Worm (Caenorhabditis elegans) whole organism, L1 larva: ENCODE measurements around the gene Y94H6A.12.
A peak's percentile ranks its signal among the peaks of the same experiment; 100 is the strongest.

Experiments used
- C34B4.2 ChIP-seq: sonication (generic microtip); optimal IDR thresholded peaks from 2 replicates; lab custom pipeline; 2017; ENCODE audit warnings: mild to moderate bottlenecking, missing genetic modification characterization, missing compliant biosample characterization
- F16B12.6 ChIP-seq: fragments of 150-350 bp; optimal IDR thresholded peaks from 2 replicates; lab custom pipeline; 2014; ENCODE audit warnings: missing biosample characterization, missing genetic modification characterization
- Y116A8C.19 ChIP-seq: sonication (generic microtip); optimal IDR thresholded peaks from 2 replicates; lab custom pipeline; 2016; ENCODE audit warnings: missing compliant biosample characterization, missing genetic modification characterization, borderline replicate concordance
- aha-1 ChIP-seq: fragments of 150-350 bp; optimal IDR thresholded peaks from 2 replicates; lab custom pipeline; 2014; ENCODE audit warnings: missing biosample characterization, missing genetic modification characterization
- alr-1 ChIP-seq: fragments of 200-800 bp; sonication (Bioruptor generic); optimal IDR thresholded peaks from 2 replicates; lab custom pipeline; 2018; ENCODE audit warnings: borderline replicate concordance, mild to moderate bottlenecking, missing genetic modification characterization, missing compliant biosample characterization
- ceh-63 ChIP-seq: fragments of 200-800 bp; sonication (Bioruptor generic); optimal IDR thresholded peaks from 2 replicates; lab custom pipeline; 2018; ENCODE audit warnings: mild to moderate bottlenecking, missing genetic modification characterization, missing compliant biosample characterization
- ceh-82 ChIP-seq, 3 experiments: fragments of 150-350 bp in 1 of 3; sonication (generic microtip) in 2 of 3; optimal IDR thresholded peaks; 2 replicates each; lab custom pipeline; 2014 to 2017; ENCODE audit warnings: missing biosample characterization in 3 of 3, missing genetic modification characterization in 3 of 3
- ceh-88 ChIP-seq: fragments of 200-800 bp; sonication (Bioruptor generic); IDR thresholded peaks from 2 replicates; pipeline ENCODE4 v1.3.6; 2022; ENCODE audit warnings: missing genetic modification characterization, missing compliant biosample characterization
- dpl-1 ChIP-seq, 3 experiments: fragments of 150-350 bp in 2 of 3; sonication (generic microtip) in 1 of 3; optimal IDR thresholded peaks; 2 replicates each; lab custom pipeline; 2014 to 2017; ENCODE audit warnings: missing biosample characterization in 3 of 3, missing genetic modification characterization in 3 of 3, missing genetic modification reagents in 3 of 3
- efl-1 ChIP-seq, 4 experiments: fragments of 150-350 bp; optimal IDR thresholded peaks in 3 of 4; peaks in 1 of 4; 1 replicate in 1 of 4; 2 replicates in 3 of 4; lab custom pipeline; 2014; ENCODE audit warnings: missing biosample characterization in 2 of 4, missing genetic modification characterization in 2 of 4, missing genetic modification reagents in 2 of 4
- efl-3 ChIP-seq: fragments of 200-800 bp; sonication (Bioruptor generic); optimal IDR thresholded peaks from 2 replicates; lab custom pipeline; 2018; ENCODE audit warnings: mild to moderate bottlenecking, missing genetic modification characterization, missing compliant biosample characterization
- egl-13 ChIP-seq: sonication (generic microtip); optimal IDR thresholded peaks from 2 replicates; lab custom pipeline; 2016; ENCODE audit warnings: missing genotype, missing genetic modification reagents, missing genetic modification characterization, missing compliant biosample characterization
- elt-2 ChIP-seq: sonication (generic microtip); optimal IDR thresholded peaks from 2 replicates; lab custom pipeline; 2016; ENCODE audit warnings: missing genetic modification characterization, mild to moderate bottlenecking, inconsistent platforms, missing compliant biosample characterization, missing genetic modification reagents
- elt-3 ChIP-seq, 6 experiments: fragments of 150-350 bp in 1 of 6; sonication (generic microtip); optimal IDR thresholded peaks; 2 replicates each; lab custom pipeline; 2017 to 2018; ENCODE audit warnings: missing biosample characterization in 6 of 6, missing genetic modification characterization in 6 of 6, inconsistent platforms in 1 of 6
- fkh-10 ChIP-seq: sonication (generic microtip); optimal IDR thresholded peaks from 2 replicates; lab custom pipeline; 2017; ENCODE audit warnings: missing biosample characterization, missing genetic modification reagents, missing genetic modification characterization
- fkh-4 ChIP-seq: sonication (generic microtip); optimal IDR thresholded peaks from 2 replicates; lab custom pipeline; 2016; ENCODE audit warnings: missing compliant biosample characterization, missing genetic modification characterization, borderline replicate concordance
- grh-1 ChIP-seq: fragments of 200-800 bp; sonication (Bioruptor generic); IDR thresholded peaks from 2 replicates; pipeline ENCODE4 v1.3.6; 2022; ENCODE audit warnings: missing genetic modification reagents, missing genetic modification characterization, missing compliant biosample characterization
- hlh-17 ChIP-seq: fragments of 200-800 bp; sonication (Bioruptor generic); optimal IDR thresholded peaks from 2 replicates; lab custom pipeline; 2018; ENCODE audit warnings: missing genetic modification characterization, mild to moderate bottlenecking, missing compliant biosample characterization, moderate library complexity, borderline replicate concordance
- hpl-2 ChIP-seq: fragments of 150-350 bp; optimal IDR thresholded peaks from 2 replicates; lab custom pipeline; 2014; ENCODE audit warnings: missing biosample characterization, missing genetic modification reagents, missing genetic modification characterization
- irx-1 ChIP-seq: sonication (generic microtip); optimal IDR thresholded peaks from 2 replicates; lab custom pipeline; 2016; ENCODE audit warnings: missing genetic modification characterization, missing compliant biosample characterization
- isw-1 ChIP-seq: fragments of 200-800 bp; sonication (Bioruptor generic); IDR thresholded peaks from 2 replicates; pipeline ENCODE4 v1.3.6; 2022; ENCODE audit warnings: missing genetic modification characterization, missing compliant biosample characterization
- lin-14 ChIP-seq: fragments of 200-800 bp; sonication (Bioruptor generic); optimal IDR thresholded peaks from 2 replicates; lab custom pipeline; 2018; ENCODE audit warnings: mild to moderate bottlenecking, missing genetic modification characterization, moderate library complexity, missing compliant biosample characterization
- lin-15B ChIP-seq: fragments of 150-350 bp; sonication (generic microtip); optimal IDR thresholded peaks from 3 replicates; lab custom pipeline; 2014; ENCODE audit warnings: missing biosample characterization, missing genetic modification characterization
- lin-35 ChIP-seq, 2 experiments: fragments of 150-350 bp; optimal IDR thresholded peaks; 2 replicates each; lab custom pipeline; 2014; ENCODE audit warnings: missing biosample characterization in 2 of 2, missing genetic modification characterization in 2 of 2, missing genetic modification reagents in 2 of 2
- lin-39 ChIP-seq: fragments of 150-350 bp; optimal IDR thresholded peaks from 2 replicates; lab custom pipeline; 2014; ENCODE audit warnings: missing biosample characterization, missing genetic modification reagents, missing genetic modification characterization
- lir-3 ChIP-seq: sonication (generic microtip); optimal IDR thresholded peaks from 2 replicates; lab custom pipeline; 2016; ENCODE audit warnings: mild to moderate bottlenecking, missing genetic modification characterization, moderate library complexity, missing compliant biosample characterization; ENCODE audit not compliant: poor library complexity
- mep-1 ChIP-seq: fragments of 150-350 bp; optimal IDR thresholded peaks from 2 replicates; lab custom pipeline; 2014; ENCODE audit warnings: missing biosample characterization, missing genetic modification characterization
- nhr-20 ChIP-seq: sonication (generic microtip); optimal IDR thresholded peaks from 2 replicates; lab custom pipeline; 2016; ENCODE audit warnings: mild to moderate bottlenecking, missing genetic modification characterization, missing compliant biosample characterization
- nhr-28 ChIP-seq: fragments of 150-350 bp; optimal IDR thresholded peaks from 2 replicates; lab custom pipeline; 2014; ENCODE audit warnings: missing biosample characterization, missing genetic modification characterization
- nhr-47 ChIP-seq: sonication (generic microtip); optimal IDR thresholded peaks from 2 replicates; lab custom pipeline; 2016; ENCODE audit warnings: mild to moderate bottlenecking, missing genetic modification characterization, moderate library complexity, missing compliant biosample characterization
- nhr-71 ChIP-seq: sonication (generic microtip); optimal IDR thresholded peaks from 2 replicates; lab custom pipeline; 2016; ENCODE audit warnings: mild to moderate bottlenecking, missing genetic modification characterization, moderate library complexity, missing compliant biosample characterization
- nhr-76 ChIP-seq: sonication (generic microtip); optimal IDR thresholded peaks from 2 replicates; lab custom pipeline; 2017; ENCODE audit warnings: missing biosample characterization, missing genetic modification characterization
- nhr-77 ChIP-seq: fragments of 150-350 bp; optimal IDR thresholded peaks from 2 replicates; lab custom pipeline; 2014; ENCODE audit warnings: missing biosample characterization, missing genetic modification characterization
- nhr-84 ChIP-seq: sonication (generic microtip); optimal IDR thresholded peaks from 2 replicates; lab custom pipeline; 2017; ENCODE audit warnings: missing biosample characterization, missing genetic modification characterization
- nhr-85 ChIP-seq: sonication (generic microtip); peaks from one replicate; lab custom pipeline; 2016; ENCODE audit warnings: missing genetic modification characterization, inconsistent platforms, missing compliant biosample characterization
- nhr-90 ChIP-seq: sonication (generic microtip); optimal IDR thresholded peaks from 2 replicates; lab custom pipeline; 2016; ENCODE audit warnings: mild to moderate bottlenecking, missing genetic modification characterization, missing compliant biosample characterization; ENCODE audit not compliant: poor library complexity
- pag-3 ChIP-seq: sonication (generic microtip); optimal IDR thresholded peaks from 2 replicates; lab custom pipeline; 2017; ENCODE audit warnings: missing genetic modification characterization, mild to moderate bottlenecking, missing compliant biosample characterization, antibody characterized with exemption, borderline replicate concordance; ENCODE audit not compliant: insufficient read depth
- pqm-1 ChIP-seq: sonication (generic microtip); optimal IDR thresholded peaks from 3 replicates; lab custom pipeline; 2017; ENCODE audit warnings: missing biosample characterization, missing genetic modification characterization
- rnt-1 ChIP-seq: sonication (generic microtip); optimal IDR thresholded peaks from 2 replicates; lab custom pipeline; 2016; ENCODE audit warnings: mild to moderate bottlenecking, missing genetic modification characterization, moderate library complexity, missing compliant biosample characterization
- skn-1 ChIP-seq: fragments of 150-350 bp; optimal IDR thresholded peaks from 2 replicates; lab custom pipeline; 2014; ENCODE audit warnings: missing biosample characterization, missing genetic modification characterization
- snpc-4 ChIP-seq: fragments of 150-350 bp; optimal IDR thresholded peaks from 2 replicates; lab custom pipeline; 2014; ENCODE audit warnings: missing biosample characterization, missing genetic modification characterization
- snu-23 ChIP-seq: sonication (generic microtip); optimal IDR thresholded peaks from 2 replicates; lab custom pipeline; 2016; ENCODE audit warnings: missing genetic modification characterization, missing compliant biosample characterization
- sox-4 ChIP-seq: sonication (generic microtip); optimal IDR thresholded peaks from 2 replicates; lab custom pipeline; 2016; ENCODE audit warnings: missing genetic modification characterization, missing compliant biosample characterization
- tbx-2 ChIP-seq: sonication (generic microtip); optimal IDR thresholded peaks from 2 replicates; lab custom pipeline; 2016; ENCODE audit warnings: missing genetic modification characterization, missing compliant biosample characterization
- tlp-1 ChIP-seq: fragments of 150-350 bp; optimal IDR thresholded peaks from 2 replicates; lab custom pipeline; 2014; ENCODE audit warnings: missing biosample characterization, missing genetic modification characterization
- unc-86 ChIP-seq: sonication (generic microtip); optimal IDR thresholded peaks from 2 replicates; lab custom pipeline; 2016; ENCODE audit warnings: missing genetic modification characterization, missing compliant biosample characterization
- unc-98 ChIP-seq: fragments of 200-800 bp; sonication (Bioruptor generic); IDR thresholded peaks from 2 replicates; pipeline ENCODE4 v1.3.6; 2022; ENCODE audit warnings: missing genetic modification characterization, missing compliant biosample characterization
- zip-4 ChIP-seq: fragments of 200-800 bp; sonication (Bioruptor generic); optimal IDR thresholded peaks from 2 replicates; lab custom pipeline; 2018; ENCODE audit warnings: mild to moderate bottlenecking, missing genetic modification characterization, moderate library complexity, missing compliant biosample characterization
- ztf-4 ChIP-seq: fragments of 150-350 bp; optimal IDR thresholded peaks from 2 replicates; lab custom pipeline; 2014; ENCODE audit warnings: missing biosample characterization, missing genetic modification characterization

Y94H6A.12 gene

ce11 chrIV:2666127-2666526 lies 46.7 kb downstream of the Y94H6A.12 start:
- TF ChIP-seq nhr-47 (tag; lab: Kevin White, UChicago) (no peak), irx-1 (no peak), ztf-4 (tag; lab: Kevin White, UChicago) (no peak), lir-3 (tag; lab: Kevin White, UChicago) (no peak), pag-3 (peak; percentile 72), ceh-82 (tag; optimal IDR thresholded peaks at IDR 0.05; lab: Kevin White, UChicago) (peak in 1 of 3 experiments; percentile 18), dpl-1 (GFP tag; optimal IDR thresholded peaks at IDR 0.05; lab: Kevin White, UChicago) (peak; percentile 38 to 64 (median 39)), efl-1 (optimal IDR thresholded peaks at IDR 0.05; lab: Kevin White, UChicago) (peak; percentile 8 to 38), efl-1 (GFP tag; optimal IDR thresholded peaks at IDR 0.05 in 1 of 2; lab: Kevin White, UChicago) (peak; percentile 50 to 94), lin-15B (tag; lab: Kevin White, UChicago) (peak; percentile 25), lin-14 (GFP tag; lab: Kevin White, UChicago) (peak; percentile 36), lin-35 (GFP tag; optimal IDR thresholded peaks at IDR 0.05; lab: Kevin White, UChicago) (peak; percentile 35 to 56), rnt-1 (peak; percentile 25), nhr-85 (tag; lab: Kevin White, UChicago) (peak; percentile 53), F16B12.6 (tag; lab: Kevin White, UChicago) (peak; percentile 22)

DNA sequence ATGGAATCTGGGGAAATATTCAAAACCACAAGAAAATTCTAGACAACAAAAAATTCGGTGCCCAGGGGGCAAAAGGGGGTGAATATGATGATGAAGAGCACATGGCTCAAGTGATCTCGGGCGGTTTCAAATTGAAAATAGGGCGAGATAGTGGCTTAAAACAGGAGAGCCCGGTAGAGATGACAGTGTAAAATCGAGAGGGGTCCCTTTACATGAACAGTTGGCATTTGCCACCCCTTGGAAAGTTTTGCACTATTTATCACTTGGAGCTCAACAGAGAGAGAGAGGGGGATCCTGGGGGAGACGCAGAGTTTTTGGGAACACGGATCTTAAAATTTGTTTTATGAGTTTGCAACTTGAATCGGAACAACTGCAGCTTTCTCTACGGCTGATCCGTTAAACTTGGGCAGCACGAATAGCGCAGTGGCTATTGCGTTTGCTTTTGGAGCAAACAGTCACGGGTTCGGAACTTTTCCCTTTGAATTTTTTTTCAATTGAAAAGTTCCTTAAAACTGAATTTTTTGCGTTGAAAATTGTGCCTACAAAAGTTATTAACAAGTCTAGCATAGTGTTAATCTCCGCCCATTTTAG lies 47.4 kb downstream of the Y94H6A.12 start:
- TF ChIP-seq nhr-84 (tag; lab: Kevin White, UChicago) (no peak), ceh-63 (GFP tag; lab: Kevin White, UChicago) (no peak), hpl-2 (GFP tag; lab: Kevin White, UChicago) (no peak), unc-98 (GFP tag; lab: Robert Waterston, UW) (0 out of 2 replicates have a peak, but pooled peaks have one; percentile 40), nhr-77 (tag; lab: Kevin White, UChicago) (no peak), mep-1 (no peak), tlp-1 (tag; lab: Kevin White, UChicago) (no peak), snu-23 (GFP tag; lab: Kevin White, UChicago) (peak; percentile 30), elt-2 (tag; lab: Kevin White, UChicago) (no peak), fkh-10 (GFP tag; lab: Kevin White, UChicago) (no peak), grh-1 (GFP tag; lab: Robert Waterston, UW) (no peak), efl-3 (GFP tag; lab: Kevin White, UChicago) (no peak), egl-13 (no peak), skn-1 (no peak), fkh-4 (tag; lab: Kevin White, UChicago) (no peak), unc-86 (tag; lab: Kevin White, UChicago) (no peak), hlh-17 (GFP tag; lab: Kevin White, UChicago) (no peak), ceh-88 (no peak), nhr-76 (tag; lab: Kevin White, UChicago) (no peak), zip-4 (no peak), sox-4 (tag; lab: Kevin White, UChicago) (no peak), pag-3 (peak; percentile 99), tbx-2 (tag; lab: Kevin White, UChicago) (no peak), rnt-1 (peak; percentile 54), nhr-20 (tag; lab: Kevin White, UChicago) (peak; percentile 31), nhr-47 (tag; lab: Kevin White, UChicago) (no peak), lin-15B (tag; lab: Kevin White, UChicago) (no peak), snpc-4 (no peak), alr-1 (tag; lab: Kevin White, UChicago) (no peak), dpl-1 (GFP tag; optimal IDR thresholded peaks at IDR 0.05; lab: Kevin White, UChicago) (no peak), isw-1 (GFP tag; lab: Robert Waterston, UW) (no peak), nhr-90 (tag; lab: Kevin White, UChicago) (no peak), C34B4.2 (tag; lab: Kevin White, UChicago) (no peak), elt-3 (tag; optimal IDR thresholded peaks at IDR 0.05; lab: Kevin White, UChicago) (no peak), lin-39 (no peak), aha-1 (tag; lab: Kevin White, UChicago) (no peak), pqm-1 (tag; lab: Kevin White, UChicago) (no peak), Y116A8C.19 (no peak), nhr-71 (tag; lab: Kevin White, UChicago) (peak; percentile 74), nhr-28 (no peak)
